Worm (Caenorhabditis elegans) whole organism, L1 larva: ENCODE results near the gene Y54H5A.2.
A peak's percentile ranks its signal among the peaks of the same experiment; 100 is the strongest.

Source experiments
- aha-1 ChIP-seq: fragments of 150-350 bp; optimal IDR thresholded peaks from 2 replicates; lab custom pipeline; 2014; ENCODE audit warnings: missing biosample characterization, missing genetic modification characterization
- ceh-82 ChIP-seq, 3 experiments: fragments of 150-350 bp in 1 of 3; sonication (generic microtip) in 2 of 3; optimal IDR thresholded peaks; 2 replicates each; lab custom pipeline; 2014 to 2017; ENCODE audit warnings: missing biosample characterization in 3 of 3, missing genetic modification characterization in 3 of 3
- ces-1 ChIP-seq: fragments of 150-350 bp; optimal IDR thresholded peaks from 2 replicates; lab custom pipeline; 2014; ENCODE audit warnings: missing biosample characterization, missing genetic modification reagents, missing genetic modification characterization
- efl-1 ChIP-seq, 4 experiments: fragments of 150-350 bp; optimal IDR thresholded peaks in 3 of 4; peaks in 1 of 4; 1 replicate in 1 of 4; 2 replicates in 3 of 4; lab custom pipeline; 2014; ENCODE audit warnings: missing biosample characterization in 2 of 4, missing genetic modification characterization in 2 of 4, missing genetic modification reagents in 2 of 4
- efl-3 ChIP-seq: fragments of 200-800 bp; sonication (Bioruptor generic); optimal IDR thresholded peaks from 2 replicates; lab custom pipeline; 2018; ENCODE audit warnings: mild to moderate bottlenecking, missing genetic modification characterization, missing compliant biosample characterization
- egl-27 ChIP-seq, 2 experiments: fragments of 150-350 bp in 1 of 2; sonication (generic microtip); optimal IDR thresholded peaks; 3 replicates each; lab custom pipeline; 2017 to 2018; ENCODE audit warnings: missing biosample characterization in 2 of 2, missing genetic modification characterization in 2 of 2, missing genetic modification reagents in 2 of 2
- elt-3 ChIP-seq, 6 experiments: fragments of 150-350 bp in 1 of 6; sonication (generic microtip); optimal IDR thresholded peaks; 2 replicates each; lab custom pipeline; 2017 to 2018; ENCODE audit warnings: missing biosample characterization in 6 of 6, missing genetic modification characterization in 6 of 6, inconsistent platforms in 1 of 6
- fos-1 ChIP-seq: fragments of 150-350 bp; optimal IDR thresholded peaks from 2 replicates; lab custom pipeline; 2014; ENCODE audit warnings: missing biosample characterization, missing genetic modification characterization
- pag-3 ChIP-seq: sonication (generic microtip); optimal IDR thresholded peaks from 2 replicates; lab custom pipeline; 2017; ENCODE audit warnings: missing genetic modification characterization, mild to moderate bottlenecking, missing compliant biosample characterization, antibody characterized with exemption, borderline replicate concordance; ENCODE audit not compliant: insufficient read depth
- zag-1 ChIP-seq: fragments of 150-350 bp; optimal IDR thresholded peaks from 2 replicates; lab custom pipeline; 2014; ENCODE audit warnings: missing biosample characterization, missing genetic modification characterization
- ztf-11 ChIP-seq, 2 experiments: sonication (generic microtip); optimal IDR thresholded peaks; 2 replicates each; lab custom pipeline; 2016 to 2017; ENCODE audit warnings: missing genetic modification characterization in 2 of 2, missing biosample characterization in 1 of 2, missing compliant biosample characterization in 1 of 2
- ztf-4 ChIP-seq: fragments of 150-350 bp; optimal IDR thresholded peaks from 2 replicates; lab custom pipeline; 2014; ENCODE audit warnings: missing biosample characterization, missing genetic modification characterization

DNA sequence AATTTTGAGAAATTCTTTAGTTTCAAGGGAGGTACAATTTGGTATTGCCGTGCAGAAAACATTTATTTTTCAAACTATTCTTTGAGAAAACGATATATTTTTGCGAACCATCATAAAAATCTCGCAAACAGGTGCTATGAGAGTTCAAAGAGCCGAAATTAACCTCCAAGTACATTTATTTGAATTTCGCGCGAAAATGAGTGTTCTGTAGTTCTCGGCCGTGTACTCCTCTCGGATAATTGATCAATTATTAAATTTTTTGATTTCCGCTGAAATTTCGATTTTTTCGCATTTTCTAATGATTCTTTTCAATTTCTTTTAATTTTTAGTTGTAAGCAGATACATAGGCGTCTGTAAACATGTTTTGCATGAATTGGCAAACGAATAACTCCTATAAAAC, 40.8 kb upstream of the Y54H5A.2 start:
- TF ChIP-seq ceh-82 (tag; optimal IDR thresholded peaks at IDR 0.05; lab: Kevin White, UChicago) (peak in 1 of 3 experiments; percentile 8), efl-1 (optimal IDR thresholded peaks at IDR 0.05; lab: Kevin White, UChicago) (peak; percentile 91 to 93), efl-1 (GFP tag; optimal IDR thresholded peaks at IDR 0.05 in 1 of 2; lab: Kevin White, UChicago) (peak; percentile 90 to 99), ces-1 (no peak), ztf-4 (no peak), elt-3 (tag; optimal IDR thresholded peaks at IDR 0.05; lab: Kevin White, UChicago) (no peak), fos-1 (tag; lab: Kevin White, UChicago) (peak; percentile 23), egl-27 (tag; optimal IDR thresholded peaks at IDR 0.05; lab: Kevin White, UChicago) (no peak), ztf-11 (tag; optimal IDR thresholded peaks at IDR 0.05; lab: Kevin White, UChicago) (peak in 1 of 2 experiments; percentile 67), efl-3 (GFP tag; lab: Kevin White, UChicago) (no peak), pag-3 (tag; lab: Kevin White, UChicago) (no peak), zag-1 (tag; lab: Kevin White, UChicago) (no peak), aha-1 (tag; lab: Kevin White, UChicago) (no peak)
